Fruit fly (Drosophila melanogaster) S2 (cell line): ENCODE measurements around the gene CG17145.

ENCODE experiments used
- CG8478 ChIP-seq: fragments of >200 bp; optimal IDR thresholded peaks from 2 replicates; lab custom pipeline; 2018
- CTCF ChIP-seq, 2 experiments: fragments of >200 bp; optimal IDR thresholded peaks; 2 replicates each; lab custom pipeline; 2018

Gene CG17145

dm6 chr3L:20221412-20221864 is at the start of gene CG17145:
Gene CG17145 (plus strand): TSS chr3L:20221814.
- TF ChIP-seq CG8478 (lab: Kevin White, UChicago): no peak
- TF ChIP-seq CTCF (optimal IDR thresholded peaks at IDR 0.05; lab: Kevin White, UChicago): no peak

- TF ChIP-seq CG8478 (lab: Kevin White, UChicago): no peak
- TF ChIP-seq CTCF (optimal IDR thresholded peaks at IDR 0.05; lab: Kevin White, UChicago): no peak
These were observed 43.9 kb upstream of the CG17145 start for dm6 chr3L:20177697-20178096.

dm6 chr3L:20178101-20178500 is 43.5 kb upstream of the CG17145 start:
- no peak for TF ChIP-seq CG8478 (lab: Kevin White, UChicago)
- TF ChIP-seq CTCF (optimal IDR thresholded peaks at IDR 0.05; lab: Kevin White, UChicago): no peak

dm6 chr3L:20182799-20183198 is 38.8 kb upstream of the CG17145 start:
- TF ChIP-seq CTCF (optimal IDR thresholded peaks at IDR 0.05; lab: Kevin White, UChicago) (no peak), CG8478 (lab: Kevin White, UChicago) (no peak)

- TF ChIP-seq CG8478 (lab: Kevin White, UChicago) (no peak), CTCF (optimal IDR thresholded peaks at IDR 0.05; lab: Kevin White, UChicago) (no peak)
These were observed 38.1 kb upstream of the CG17145 start for dm6 chr3L:20183345-20184088.

dm6 chr3L:20185206-20185868 is 36.3 kb upstream of the CG17145 start:
- no peak for TF ChIP-seq CG8478 (lab: Kevin White, UChicago)
- TF ChIP-seq CTCF (optimal IDR thresholded peaks at IDR 0.05; lab: Kevin White, UChicago): no peak

dm6 chr3L:20185886-20186285 is 35.7 kb upstream of the CG17145 start:
- no peak for TF ChIP-seq CG8478 (lab: Kevin White, UChicago)
- no peak for TF ChIP-seq CTCF (optimal IDR thresholded peaks at IDR 0.05; lab: Kevin White, UChicago)

- TF ChIP-seq CTCF (optimal IDR thresholded peaks at IDR 0.05; lab: Kevin White, UChicago): no peak
- TF ChIP-seq CG8478 (lab: Kevin White, UChicago): no peak
These were observed 35.2 kb upstream of the CG17145 start for dm6 chr3L:20186294-20187020.

- TF ChIP-seq CTCF (optimal IDR thresholded peaks at IDR 0.05; lab: Kevin White, UChicago) (no peak), CG8478 (lab: Kevin White, UChicago) (no peak)
These were observed 33.6 kb upstream of the CG17145 start, which contains the start of gene Ssk for dm6 chr3L:20187885-20188570. Gene Ssk (plus strand): TSS chr3L:20188522.

- TF ChIP-seq CTCF (optimal IDR thresholded peaks at IDR 0.05; lab: Kevin White, UChicago) (no peak), CG8478 (lab: Kevin White, UChicago) (no peak)
These were observed 29.8 kb upstream of the CG17145 start for dm6 chr3L:20191848-20192247.

dm6 chr3L:20192872-20193747 is 28.5 kb upstream of the CG17145 start:
- TF ChIP-seq CTCF (optimal IDR thresholded peaks at IDR 0.05; lab: Kevin White, UChicago) (no peak), CG8478 (lab: Kevin White, UChicago) (no peak)

dm6 chr3L:20193748-20194058 is 27.9 kb upstream of the CG17145 start:
- TF ChIP-seq CG8478 (lab: Kevin White, UChicago) (no peak), CTCF (optimal IDR thresholded peaks at IDR 0.05; lab: Kevin White, UChicago) (no peak)

- TF ChIP-seq CG8478 (lab: Kevin White, UChicago) (no peak), CTCF (optimal IDR thresholded peaks at IDR 0.05; lab: Kevin White, UChicago) (no peak)
These were observed 26.9 kb upstream of the CG17145 start for dm6 chr3L:20194731-20195130.
